Worm (Caenorhabditis elegans): ENCODE measurements around the gene ZK1290.5.

DNA sequence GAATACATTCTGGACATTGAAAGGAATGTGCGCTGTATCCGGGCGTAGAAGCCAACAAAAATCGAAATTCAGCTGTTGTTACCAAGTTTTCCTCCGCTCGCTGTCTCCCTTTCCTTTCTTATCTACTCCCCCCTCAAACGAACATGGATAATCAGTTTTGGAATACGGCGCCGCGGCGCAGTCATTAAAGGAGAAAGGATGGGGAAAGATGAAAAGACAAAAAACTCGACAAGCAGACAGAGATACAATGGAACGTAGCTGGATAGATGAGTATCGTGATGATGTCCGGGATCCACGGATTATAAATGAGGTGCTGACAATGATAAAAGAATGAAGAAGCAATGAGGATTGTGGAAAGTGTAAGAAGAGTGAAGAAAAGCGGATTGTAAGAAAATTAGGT, 15.9 kb downstream of the ZK1290.5 start:
- TF ChIP-seq cog-1 (tag; optimal IDR thresholded peaks at IDR 0.05) (no peak), med-1 (GFP tag; optimal IDR thresholded peaks at IDR 0.05; ENCODE audit: insufficient read depth) (no peak), ztf-23 (GFP tag; IDR thresholded peaks at IDR 0.05) (no peak), flt-1 (GFP tag; IDR thresholded peaks at IDR 0.05) (no peak), ztf-29 (GFP tag; IDR thresholded peaks at IDR 0.05) (no peak), klf-2 (GFP tag; conservative IDR thresholded peaks at IDR 0.05) (no peak), tab-1 (GFP tag; IDR thresholded peaks at IDR 0.05) (no peak), T22C8.4 (GFP tag; IDR thresholded peaks at IDR 0.05) (no peak)

Data from whole organism, midembryonic.